Fruit fly (Drosophila melanogaster) whole organism, embryonic: ENCODE results near the gene ssp3.

ENCODE experiments used
- Atf6 ChIP-seq: fragments of 200-800 bp; sonication (Bioruptor generic); IDR thresholded peaks from 2 replicates; pipeline ENCODE4 v1.3.6; 2022; ENCODE audit warnings: missing biosample characterization, missing genetic modification characterization
- CG10209 ChIP-seq: fragments of 200-800 bp; sonication (Bioruptor generic); optimal IDR thresholded peaks from 3 replicates; lab custom pipeline; 2017; ENCODE audit warnings: missing biosample characterization, mild to moderate bottlenecking, missing genetic modification characterization, missing genetic modification reagents
- CG10431 ChIP-seq: fragments of 200-800 bp; sonication (Bioruptor generic); optimal IDR thresholded peaks from 3 replicates; lab custom pipeline; 2018; ENCODE audit warnings: missing biosample characterization, mild to moderate bottlenecking, missing genetic modification characterization
- CG11456 ChIP-seq: fragments of 200-800 bp; sonication (Bioruptor generic); IDR thresholded peaks from 3 replicates; pipeline ENCODE4 v1.3.6; 2022; ENCODE audit warnings: missing biosample characterization, missing genetic modification characterization
- CG12236 ChIP-seq: fragments of 200-800 bp; sonication (Bioruptor generic); optimal IDR thresholded peaks from 2 replicates; lab custom pipeline; 2016; ENCODE audit warnings: missing biosample characterization, missing genetic modification characterization
- CG12942 ChIP-seq: fragments of 200-800 bp; sonication (Bioruptor generic); optimal IDR thresholded peaks from 3 replicates; lab custom pipeline; 2016; ENCODE audit warnings: missing biosample characterization, missing genetic modification characterization
- CG13624 ChIP-seq: fragments of 200-800 bp; sonication (Bioruptor generic); optimal IDR thresholded peaks from 2 replicates; lab custom pipeline; 2016; ENCODE audit warnings: missing biosample characterization, missing genetic modification characterization
- CG14667 ChIP-seq: fragments of 200-800 bp; sonication (Bioruptor generic); IDR thresholded peaks from 2 replicates; pipeline ENCODE4 v1.3.6; 2022; ENCODE audit warnings: missing biosample characterization, missing genetic modification characterization
- CG14860 ChIP-seq: fragments of 200-800 bp; sonication (Bioruptor generic); IDR thresholded peaks from 3 replicates; pipeline ENCODE4 v1.3.6; 2022; ENCODE audit warnings: missing biosample characterization, missing genetic modification characterization; ENCODE audit not compliant: partially characterized antibody
- CG17385 ChIP-seq: fragments of 200-800 bp; sonication (Bioruptor generic); optimal IDR thresholded peaks from 3 replicates; lab custom pipeline; 2018; ENCODE audit warnings: missing biosample characterization, mild to moderate bottlenecking, missing genetic modification characterization
- CG17912 ChIP-seq: fragments of 200-800 bp; sonication (Bioruptor generic); optimal IDR thresholded peaks from 2 replicates; lab custom pipeline; 2018; ENCODE audit warnings: missing biosample characterization, mild to moderate bottlenecking, missing genetic modification characterization
- CG18619 ChIP-seq: fragments of 200-800 bp; sonication (Bioruptor generic); optimal IDR thresholded peaks from 3 replicates; lab custom pipeline; 2017; ENCODE audit warnings: missing biosample characterization, mild to moderate bottlenecking, missing genetic modification characterization
- CG2120 ChIP-seq: fragments of 200-800 bp; sonication (Bioruptor generic); optimal IDR thresholded peaks from 3 replicates; lab custom pipeline; 2016; ENCODE audit warnings: missing biosample characterization, missing genetic modification characterization
- CG2712 ChIP-seq: fragments of 200-800 bp; optimal IDR thresholded peaks from 3 replicates; lab custom pipeline; 2019; ENCODE audit warnings: missing biosample characterization, mild to moderate bottlenecking, missing genetic modification characterization, moderate library complexity
- CG30403 ChIP-seq: fragments of 200-800 bp; sonication (Bioruptor generic); optimal IDR thresholded peaks from 3 replicates; lab custom pipeline; 2016; ENCODE audit warnings: missing biosample characterization, missing genetic modification characterization
- CG33213 ChIP-seq: fragments of 200-800 bp; sonication (Bioruptor generic); optimal IDR thresholded peaks from 3 replicates; lab custom pipeline; 2016; ENCODE audit warnings: missing biosample characterization, missing genetic modification characterization
- CG3847 ChIP-seq: fragments of 200-800 bp; sonication (Bioruptor generic); IDR thresholded peaks from 2 replicates; pipeline ENCODE4 v1.3.6; 2022; ENCODE audit warnings: missing biosample characterization, missing genetic modification characterization
- CG4404 ChIP-seq: fragments of 200-800 bp; sonication (Bioruptor generic); IDR thresholded peaks from 2 replicates; pipeline ENCODE4 v1.3.6; 2022; ENCODE audit warnings: missing biosample characterization, missing genetic modification characterization
- CG6654 ChIP-seq: fragments of 200-800 bp; sonication (Bioruptor generic); optimal IDR thresholded peaks from 2 replicates; lab custom pipeline; 2017; ENCODE audit warnings: missing biosample characterization, mild to moderate bottlenecking, missing genetic modification characterization
- CG8388 ChIP-seq: fragments of 200-800 bp; sonication (Bioruptor generic); optimal IDR thresholded peaks from 2 replicates; lab custom pipeline; 2019; ENCODE audit warnings: missing biosample characterization, mild to moderate bottlenecking, missing genetic modification characterization, moderate library complexity
- CTCF ChIP-seq: fragments of 200-800 bp; sonication (Bioruptor generic); optimal IDR thresholded peaks from 2 replicates; lab custom pipeline; 2017; ENCODE audit warnings: missing biosample characterization, mild to moderate bottlenecking, missing genetic modification characterization, moderate library complexity
- D19A ChIP-seq: fragments of 200-800 bp; optimal IDR thresholded peaks from 3 replicates; lab custom pipeline; 2019; ENCODE audit warnings: missing biosample characterization, mild to moderate bottlenecking, missing genetic modification characterization, moderate library complexity
- Dbx ChIP-seq: fragments of 200-800 bp; sonication (Bioruptor generic); IDR thresholded peaks from 3 replicates; pipeline ENCODE4 v1.3.6; 2022; ENCODE audit warnings: missing biosample characterization, missing genetic modification characterization
- Ets65A ChIP-seq: fragments of 200-800 bp; sonication (Bioruptor generic); peaks from one replicate; lab custom pipeline; 2016; ENCODE audit warnings: missing biosample characterization, missing genetic modification characterization
- GATAe ChIP-seq: fragments of 200-800 bp; sonication (Bioruptor generic); conservative IDR thresholded peaks from 2 replicates; pipeline ENCODE4 v1.3.6; 2022; ENCODE audit warnings: missing biosample characterization, missing genetic modification characterization
- Gsc ChIP-seq: fragments of 200-800 bp; sonication (Bioruptor generic); IDR thresholded peaks from 2 replicates; pipeline ENCODE4 v1.3.6; 2022; ENCODE audit warnings: missing biosample characterization, missing genetic modification characterization
- MBD-R2 ChIP-seq: fragments of 200-800 bp; sonication (Bioruptor generic); IDR thresholded peaks from 2 replicates; pipeline ENCODE4 v1.3.6; 2022; ENCODE audit warnings: missing biosample characterization, missing genetic modification characterization
- Nf-YC ChIP-seq: fragments of 200-800 bp; optimal IDR thresholded peaks from 3 replicates; lab custom pipeline; 2019; ENCODE audit warnings: missing biosample characterization, mild to moderate bottlenecking, missing genetic modification characterization, moderate library complexity
- Ptx1 ChIP-seq: fragments of 200-800 bp; sonication (Bioruptor generic); IDR thresholded peaks from 2 replicates; pipeline ENCODE4 v1.3.6; 2022; ENCODE audit warnings: missing biosample characterization, missing genetic modification characterization
- Usf ChIP-seq: fragments of 200-800 bp; sonication (Bioruptor generic); optimal IDR thresholded peaks from 2 replicates; lab custom pipeline; 2017; ENCODE audit warnings: missing genotype, missing biosample characterization, missing genetic modification characterization
- abd-A ChIP-seq: fragments of 200-800 bp; sonication (Bioruptor generic); optimal IDR thresholded peaks from 3 replicates; lab custom pipeline; 2019; ENCODE audit warnings: missing biosample characterization, mild to moderate bottlenecking, missing genetic modification characterization, moderate library complexity
- ase ChIP-seq: fragments of 200-800 bp; sonication (Bioruptor generic); IDR thresholded peaks from 3 replicates; pipeline ENCODE4 v1.3.6; 2022; ENCODE audit warnings: missing biosample characterization, missing genetic modification characterization
- caup ChIP-seq: fragments of 200-800 bp; sonication (Bioruptor generic); optimal IDR thresholded peaks from 3 replicates; lab custom pipeline; 2017; ENCODE audit warnings: missing biosample characterization, mild to moderate bottlenecking, missing genetic modification characterization, moderate library complexity; ENCODE audit not compliant: severe bottlenecking
- chinmo ChIP-seq: fragments of 200-800 bp; sonication (Bioruptor generic); IDR thresholded peaks from 4 replicates; pipeline ENCODE4 v1.3.6; 2022; ENCODE audit warnings: missing biosample characterization, missing genetic modification characterization; ENCODE audit not compliant: partially characterized antibody
- cwo ChIP-seq: fragments of 200-800 bp; sonication (Bioruptor generic); optimal IDR thresholded peaks from 3 replicates; lab custom pipeline; 2017; ENCODE audit warnings: missing biosample characterization, missing genetic modification characterization, mild to moderate bottlenecking, moderate library complexity, missing genetic modification reagents
- da ChIP-seq: fragments of 200-800 bp; sonication (Bioruptor generic); optimal IDR thresholded peaks from 2 replicates; lab custom pipeline; 2016; ENCODE audit warnings: missing biosample characterization, missing genetic modification characterization
- dm ChIP-seq: fragments of 200-800 bp; sonication (Bioruptor generic); optimal IDR thresholded peaks from 3 replicates; lab custom pipeline; 2016; ENCODE audit warnings: missing biosample characterization, missing genetic modification characterization
- eyg ChIP-seq: fragments of 200-800 bp; sonication (Bioruptor generic); optimal IDR thresholded peaks from 3 replicates; lab custom pipeline; 2016; ENCODE audit warnings: missing biosample characterization, missing genetic modification characterization
- fd3F ChIP-seq: fragments of 200-800 bp; sonication (Bioruptor generic); optimal IDR thresholded peaks from 2 replicates; lab custom pipeline; 2018; ENCODE audit warnings: missing biosample characterization, mild to moderate bottlenecking, missing genetic modification characterization, moderate library complexity
- fd96Cb ChIP-seq: fragments of 200-800 bp; sonication (Bioruptor generic); optimal IDR thresholded peaks from 2 replicates; lab custom pipeline; 2018; ENCODE audit warnings: missing biosample characterization, mild to moderate bottlenecking, missing genetic modification characterization, moderate library complexity
- jumu ChIP-seq: fragments of 200-800 bp; sonication (Bioruptor generic); optimal IDR thresholded peaks from 3 replicates; lab custom pipeline; 2016; ENCODE audit warnings: missing biosample characterization, missing genetic modification characterization
- lilli ChIP-seq: fragments of 200-800 bp; sonication (Bioruptor generic); optimal IDR thresholded peaks from 3 replicates; lab custom pipeline; 2016; ENCODE audit warnings: missing biosample characterization, missing genetic modification characterization
- lov ChIP-seq, 2 experiments: fragments of 200-800 bp in 1 of 2; fragments of >200 bp in 1 of 2; sonication (Bioruptor generic) in 1 of 2; IDR thresholded peaks in 1 of 2; optimal IDR thresholded peaks in 1 of 2; 2 replicates in 1 of 2; 3 replicates in 1 of 2; pipeline versions ENCODE4 v1.3.6 to Lab custom; 2017 to 2022; ENCODE audit warnings: missing biosample characterization in 1 of 2, missing genetic modification characterization in 1 of 2
- nmo ChIP-seq: fragments of 200-800 bp; sonication (Bioruptor generic); optimal IDR thresholded peaks from 2 replicates; lab custom pipeline; 2018; ENCODE audit warnings: missing biosample characterization, mild to moderate bottlenecking, missing genetic modification characterization, moderate library complexity
- p53 ChIP-seq: fragments of 200-800 bp; sonication (Bioruptor generic); optimal IDR thresholded peaks from 2 replicates; lab custom pipeline; 2016; ENCODE audit warnings: missing biosample characterization, missing genetic modification characterization
- pfk ChIP-seq: fragments of 200-800 bp; sonication (Bioruptor generic); optimal IDR thresholded peaks from 2 replicates; lab custom pipeline; 2018; ENCODE audit warnings: missing biosample characterization, mild to moderate bottlenecking, missing genetic modification characterization, moderate library complexity
- prd ChIP-seq, 3 experiments: fragments of >200 bp in 2 of 3; fragments of 200-800 bp in 1 of 3; sonication (Bioruptor generic) in 1 of 3; optimal IDR thresholded peaks in 2 of 3; IDR thresholded peaks in 1 of 3; 2 replicates in 2 of 3; 3 replicates in 1 of 3; pipeline versions ENCODE4 v1.3.6 to Lab custom; 2017 to 2022; ENCODE audit warnings: missing biosample characterization in 1 of 3, missing genetic modification characterization in 1 of 3
- psq ChIP-seq: fragments of 200-800 bp; sonication (Bioruptor generic); optimal IDR thresholded peaks from 2 replicates; lab custom pipeline; 2017; ENCODE audit warnings: missing biosample characterization, missing genetic modification characterization
- slp2 ChIP-seq: fragments of 200-800 bp; sonication (Bioruptor generic); optimal IDR thresholded peaks from 2 replicates; lab custom pipeline; 2016; ENCODE audit warnings: missing biosample characterization, missing genetic modification characterization
- ssp ChIP-seq: fragments of 200-800 bp; sonication (Bioruptor generic); IDR thresholded peaks from 2 replicates; pipeline ENCODE4 v1.3.6; 2022; ENCODE audit warnings: missing biosample characterization, missing genetic modification characterization

The ssp3 gene

dm6 chr2L:18930352-18931122 lies 13.2 kb downstream of the ssp3 start (continued):
- TF ChIP-seq CG12942 (GFP tag; lab: Kevin White, UChicago) (no peak), Nf-YC (tag; lab: Kevin White, UChicago) (no peak), Atf6 (GFP tag; lab: Robert Waterston, UW) (no peak), CG10431 (no peak), ase (GFP tag; lab: Robert Waterston, UW) (no peak), CG17385 (GFP tag; lab: Kevin White, UChicago) (no peak), cwo (no peak), CG8388 (peak; percentile 27), Gsc (GFP tag; lab: Robert Waterston, UW) (no peak), ssp (GFP tag; lab: Robert Waterston, UW) (no peak), CG11456 (GFP tag; lab: Robert Waterston, UW) (no peak), pfk (GFP tag; lab: Kevin White, UChicago) (no peak), caup (GFP tag; lab: Kevin White, UChicago) (no peak), GATAe (no peak), Ptx1 (GFP tag; lab: Robert Waterston, UW) (no peak), CG17912 (GFP tag; lab: Kevin White, UChicago) (no peak), CG13624 (no peak), lilli (no peak), da (GFP tag; lab: Kevin White, UChicago) (no peak), CG30403 (GFP tag; lab: Kevin White, UChicago) (peak; percentile 14), dm (GFP tag; lab: Kevin White, UChicago) (no peak), CG10209 (GFP tag; lab: Kevin White, UChicago) (peak; percentile 26), prd (optimal IDR thresholded peaks at IDR 0.05; lab: Kevin White, UChicago) (no peak), prd (GFP tag; IDR thresholded peaks at IDR 0.05; lab: Robert Waterston, UW) (no peak), CG18619 (no peak), eyg (GFP tag; lab: Kevin White, UChicago) (no peak), psq (no peak), CG12236 (no peak), CG6654 (GFP tag; lab: Kevin White, UChicago) (no peak), nmo (GFP tag; lab: Kevin White, UChicago) (peak; percentile 26), MBD-R2 (no peak), CG33213 (no peak), Usf (GFP tag; lab: Kevin White, UChicago) (no peak), CG2712 (tag; lab: Kevin White, UChicago) (peak; percentile 68), fd96Cb (tag; lab: Kevin White, UChicago) (peak; percentile 58), CG14860 (no peak), abd-A (tag; lab: Kevin White, UChicago) (no peak), lov (optimal IDR thresholded peaks at IDR 0.05; lab: Kevin White, UChicago) (no peak), lov (GFP tag; IDR thresholded peaks at IDR 0.05; lab: Robert Waterston, UW) (no peak), chinmo (GFP tag; lab: Robert Waterston, UW) (no peak), CG2120 (no peak), CG14667 (GFP tag; lab: Robert Waterston, UW) (no peak), CG3847 (no peak), jumu (peak; percentile 25), D19A (peak; percentile 17), CG4404 (GFP tag; lab: Robert Waterston, UW) (no peak), Dbx (GFP tag; lab: Robert Waterston, UW) (no peak), p53 (GFP tag; lab: Kevin White, UChicago) (no peak), CTCF (GFP tag; lab: Kevin White, UChicago) (peak; percentile 86), slp2 (GFP tag; lab: Kevin White, UChicago) (no peak), fd3F (GFP tag; lab: Kevin White, UChicago) (no peak), Ets65A (GFP tag; lab: Kevin White, UChicago) (no peak)
